Worm (Caenorhabditis elegans) whole organism, L4 larva: ENCODE results near the gene clc-22.

ENCODE experiments used
- F44E2.7 ChIP-seq: fragments of 200-800 bp; sonication (Bioruptor generic); IDR thresholded peaks from 2 replicates; pipeline ENCODE4 v2.1.2; 2022; ENCODE audit warnings: missing genetic modification characterization, missing compliant biosample characterization
- T26A8.4 ChIP-seq: fragments of 200-800 bp; sonication (Bioruptor generic); IDR thresholded peaks from 2 replicates; pipeline ENCODE4 v1.3.6; 2022; ENCODE audit warnings: missing genetic modification characterization, missing compliant biosample characterization
- Y48G9A.11 ChIP-seq: fragments of 200-800 bp; sonication (Bioruptor generic); IDR thresholded peaks from 2 replicates; pipeline ENCODE4 v1.3.6; 2022; ENCODE audit warnings: missing genetic modification reagents, missing genetic modification characterization, missing compliant biosample characterization
- aha-1 ChIP-seq: fragments of 150-350 bp; peaks from one replicate; lab custom pipeline; 2014; ENCODE audit warnings: missing biosample characterization, missing genetic modification characterization
- arid-1 ChIP-seq: fragments of 200-800 bp; sonication (Bioruptor generic); conservative IDR thresholded peaks from 2 replicates; pipeline ENCODE4 v1.3.6; 2022; ENCODE audit warnings: missing genetic modification reagents, missing genetic modification characterization, missing compliant biosample characterization
- ceh-28 ChIP-seq: fragments of 150-350 bp; optimal IDR thresholded peaks from 2 replicates; lab custom pipeline; 2014; ENCODE audit warnings: missing biosample characterization, missing genetic modification reagents, missing genetic modification characterization
- daf-16 ChIP-seq, 3 experiments: sonication (generic microtip); optimal IDR thresholded peaks; 2 replicates each; lab custom pipeline; 2016 to 2017; ENCODE audit warnings: missing genetic modification characterization in 3 of 3, missing genetic modification reagents in 3 of 3, mild to moderate bottlenecking in 2 of 3, missing compliant biosample characterization in 2 of 3, missing biosample characterization in 1 of 3, moderate library complexity in 1 of 3
- dmd-6 ChIP-seq: fragments of 200-800 bp; sonication (Bioruptor generic); IDR thresholded peaks from 2 replicates; pipeline ENCODE4 v1.3.6; 2022; ENCODE audit warnings: missing genetic modification reagents, missing genetic modification characterization, missing compliant biosample characterization
- dmd-9 ChIP-seq: fragments of 200-800 bp; sonication (Bioruptor generic); IDR thresholded peaks from 2 replicates; pipeline ENCODE4 v1.3.6; 2022; ENCODE audit warnings: missing genetic modification reagents, missing genetic modification characterization, missing compliant biosample characterization
- dve-1 ChIP-seq: sonication (generic microtip); optimal IDR thresholded peaks from 2 replicates; lab custom pipeline; 2017; ENCODE audit warnings: antibody characterized with exemption, mild to moderate bottlenecking, missing genetic modification characterization, missing compliant biosample characterization; ENCODE audit not compliant: insufficient read depth
- fos-1 ChIP-seq: fragments of 150-350 bp; optimal IDR thresholded peaks from 2 replicates; lab custom pipeline; 2014; ENCODE audit warnings: missing biosample characterization, missing genetic modification characterization
- hlh-11 ChIP-seq: fragments of 200-800 bp; sonication (Bioruptor generic); optimal IDR thresholded peaks from 2 replicates; lab custom pipeline; 2018; ENCODE audit warnings: mild to moderate bottlenecking, missing genetic modification characterization, missing compliant biosample characterization
- hlh-30 ChIP-seq: sonication (generic microtip); optimal IDR thresholded peaks from 2 replicates; lab custom pipeline; 2017; ENCODE audit warnings: antibody characterized with exemption, mild to moderate bottlenecking, missing genetic modification characterization, missing compliant biosample characterization; ENCODE audit not compliant: insufficient read depth
- lim-7 ChIP-seq: fragments of 200-800 bp; sonication (Bioruptor generic); IDR thresholded peaks from 2 replicates; pipeline ENCODE4 v1.3.6; 2022; ENCODE audit warnings: missing genetic modification characterization, missing compliant biosample characterization
- mdl-1 ChIP-seq, 2 experiments: fragments of 150-350 bp in 1 of 2; sonication (generic microtip) in 1 of 2; optimal IDR thresholded peaks; 2 replicates each; lab custom pipeline; 2014 to 2017; ENCODE audit warnings: missing biosample characterization in 2 of 2, missing genetic modification characterization in 2 of 2
- mxl-3 ChIP-seq: fragments of 200-800 bp; sonication (Bioruptor generic); optimal IDR thresholded peaks from 2 replicates; lab custom pipeline; 2018; ENCODE audit warnings: mild to moderate bottlenecking, missing genetic modification characterization, missing compliant biosample characterization
- nhr-237 ChIP-seq: sonication (generic microtip); optimal IDR thresholded peaks from 2 replicates; lab custom pipeline; 2017; ENCODE audit warnings: missing biosample characterization, missing genetic modification characterization
- nhr-28 ChIP-seq: fragments of 150-350 bp; optimal IDR thresholded peaks from 2 replicates; lab custom pipeline; 2014; ENCODE audit warnings: missing biosample characterization, missing genetic modification characterization
- nhr-6 ChIP-seq: fragments of 150-350 bp; optimal IDR thresholded peaks from 2 replicates; lab custom pipeline; 2014; ENCODE audit warnings: missing biosample characterization, missing genetic modification characterization
- pha-4 ChIP-seq, 2 experiments: fragments of 150-350 bp in 1 of 2; fragments of 200-800 bp in 1 of 2; sonication (Bioruptor generic) in 1 of 2; IDR thresholded peaks in 1 of 2; optimal IDR thresholded peaks in 1 of 2; 2 replicates each; pipeline versions ENCODE4 v1.3.6 to Lab custom; 2014 to 2022; ENCODE audit warnings: missing genetic modification characterization in 2 of 2, missing genetic modification reagents in 2 of 2, missing biosample characterization in 1 of 2, missing compliant biosample characterization in 1 of 2
- pqm-1 ChIP-seq: sonication (generic microtip); optimal IDR thresholded peaks from 2 replicates; lab custom pipeline; 2017; ENCODE audit warnings: missing biosample characterization, missing genetic modification characterization
- set-16 ChIP-seq: fragments of 200-800 bp; sonication (Bioruptor generic); IDR thresholded peaks from 2 replicates; pipeline ENCODE4 v1.3.6; 2022; ENCODE audit warnings: missing genetic modification reagents, missing genetic modification characterization, missing compliant biosample characterization
- spr-1 ChIP-seq: sonication (generic microtip); optimal IDR thresholded peaks from 2 replicates; lab custom pipeline; 2016; ENCODE audit warnings: mild to moderate bottlenecking, missing genetic modification characterization, missing compliant biosample characterization
- spr-3 ChIP-seq: fragments of 200-800 bp; sonication (Bioruptor generic); optimal IDR thresholded peaks from 2 replicates; lab custom pipeline; 2018; ENCODE audit warnings: mild to moderate bottlenecking, missing genetic modification characterization, missing compliant biosample characterization
- tag-97 ChIP-seq: fragments of 200-800 bp; sonication (Bioruptor generic); IDR thresholded peaks from 2 replicates; pipeline ENCODE4 v1.3.6; 2022; ENCODE audit warnings: missing genetic modification characterization, missing compliant biosample characterization
- unc-62 ChIP-seq, 3 experiments: fragments of 150-350 bp in 1 of 3; sonication (generic microtip); optimal IDR thresholded peaks in 2 of 3; peaks in 1 of 3; 1 replicate in 1 of 3; 2 replicates in 2 of 3; lab custom pipeline; 2014 to 2017; ENCODE audit warnings: missing biosample characterization in 3 of 3, missing genetic modification characterization in 3 of 3, missing genetic modification reagents in 3 of 3, missing genotype in 1 of 3
- zfp-3 ChIP-seq: fragments of 200-800 bp; sonication (Bioruptor generic); conservative IDR thresholded peaks from 2 replicates; pipeline ENCODE4 v1.3.6; 2022; ENCODE audit warnings: missing genetic modification reagents, missing genetic modification characterization, missing compliant biosample characterization
- ztf-7 ChIP-seq: fragments of 150-350 bp; optimal IDR thresholded peaks from 2 replicates; lab custom pipeline; 2014; ENCODE audit warnings: missing biosample characterization, missing genetic modification characterization

clc-22 gene

ce11 chrII:3989627-3990367 is 6.1 kb downstream of the clc-22 start, which contains the start of gene Y14H12A.2:
TSS of gene Y14H12A.2 (minus strand) at chrII:3989677.
- peak; percentile 42 for TF ChIP-seq hlh-11 (tag; lab: Kevin White, UChicago)
- peak; percentile 76 for TF ChIP-seq dmd-6 (GFP tag; lab: Robert Waterston, UW)
- TF ChIP-seq aha-1 = peak; percentile 36
- peak; percentile 55 for TF ChIP-seq dve-1 (tag; lab: Kevin White, UChicago)
- TF ChIP-seq mxl-3 (GFP tag; lab: Kevin White, UChicago) = peak; percentile 31
- TF ChIP-seq spr-1 = no peak
- no peak for TF ChIP-seq lim-7 (GFP tag; lab: Robert Waterston, UW)
- TF ChIP-seq pqm-1 (tag; lab: Kevin White, UChicago) = peak; percentile 85
- TF ChIP-seq nhr-28 (tag; lab: Kevin White, UChicago) = peak; percentile 49
- no peak for TF ChIP-seq daf-16 (GFP tag; optimal IDR thresholded peaks at IDR 0.05; lab: Kevin White, UChicago)
- peak; percentile 37 for TF ChIP-seq daf-16 (tag; optimal IDR thresholded peaks at IDR 0.05; lab: Kevin White, UChicago)

- TF ChIP-seq spr-3 (GFP tag; lab: Kevin White, UChicago) (no peak), unc-62 (GFP tag; optimal IDR thresholded peaks at IDR 0.05 in 1 of 2; lab: Kevin White, UChicago) (peak in 1 of 2 experiments; percentile 65), unc-62 (tag; optimal IDR thresholded peaks at IDR 0.05; lab: Kevin White, UChicago) (no peak), mdl-1 (tag; optimal IDR thresholded peaks at IDR 0.05; lab: Kevin White, UChicago) (no peak), dmd-6 (GFP tag; lab: Robert Waterston, UW) (peak; percentile 59), pha-4 (GFP tag; IDR thresholded peaks at IDR 0.05; lab: Robert Waterston, UW) (no peak), pha-4 (tag; optimal IDR thresholded peaks at IDR 0.05; lab: Kevin White, UChicago) (no peak), nhr-237 (tag; lab: Kevin White, UChicago) (no peak), nhr-6 (tag; lab: Kevin White, UChicago) (no peak), pqm-1 (tag; lab: Kevin White, UChicago) (peak; percentile 26), ztf-7 (no peak), zfp-3 (no peak), nhr-28 (tag; lab: Kevin White, UChicago) (peak; percentile 67)
These were observed 9.0 kb downstream of the clc-22 start, which contains the start of gene K10G6.5 for ce11 chrII:3986906-3987305. TSS of gene K10G6.5 (plus strand) at chrII:3987250.

ce11 chrII:3984242-3984641 is 11.6 kb downstream of the clc-22 start:
- no peak for TF ChIP-seq Y48G9A.11 (GFP tag; lab: Robert Waterston, UW)
- no peak for TF ChIP-seq dve-1 (tag; lab: Kevin White, UChicago)
- no peak for TF ChIP-seq nhr-28 (tag; lab: Kevin White, UChicago)
- no peak for TF ChIP-seq spr-1
- TF ChIP-seq hlh-30 (tag; lab: Kevin White, UChicago) = no peak
- no peak for TF ChIP-seq fos-1
- TF ChIP-seq arid-1 = no peak
- TF ChIP-seq tag-97 (GFP tag; lab: Robert Waterston, UW) = no peak

- TF ChIP-seq dmd-9 (GFP tag; lab: Robert Waterston, UW) (no peak), aha-1 (peak; percentile 44), T26A8.4 (GFP tag; lab: Robert Waterston, UW) (no peak), nhr-237 (tag; lab: Kevin White, UChicago) (no peak)
These were observed 13.6 kb downstream of the clc-22 start, which contains the start of gene lin-31 for ce11 chrII:3982313-3982712. TSS of gene lin-31 (plus strand) at chrII:3982549.

ce11 chrII:3980373-3980772 is 15.5 kb downstream of the clc-22 start:
- peak; percentile 65; the same call in 1 of the 2 replicates for TF ChIP-seq set-16
- no peak for TF ChIP-seq arid-1

ce11 chrII:3978198-3978597 is 17.7 kb downstream of the clc-22 start:
- TF ChIP-seq unc-62 (GFP tag; optimal IDR thresholded peaks at IDR 0.05 in 1 of 2; lab: Kevin White, UChicago) (peak in 1 of 2 experiments; percentile 69), unc-62 (tag; optimal IDR thresholded peaks at IDR 0.05; lab: Kevin White, UChicago) (no peak), T26A8.4 (GFP tag; lab: Robert Waterston, UW) (no peak), fos-1 (no peak), ceh-28 (tag; lab: Kevin White, UChicago) (no peak), F44E2.7 (GFP tag; lab: Robert Waterston, UW) (no peak)
